Fruit fly (Drosophila melanogaster) whole organism, pupa: Measurements from ENCODE around the gene Spn31A.

ENCODE experiments used
- CG10348 ChIP-seq: fragments of 200-800 bp; sonication (Bioruptor generic); IDR thresholded peaks from 2 replicates; pipeline ENCODE4 v1.3.6; 2022; ENCODE audit warnings: missing biosample characterization, missing genetic modification characterization
- CG12605 ChIP-seq: fragments of 200-800 bp; sonication (Bioruptor generic); IDR thresholded peaks from 2 replicates; pipeline ENCODE4 v1.3.6; 2022; ENCODE audit warnings: missing biosample characterization, missing genetic modification characterization
- CG13204 ChIP-seq: fragments of 200-800 bp; sonication (Bioruptor generic); optimal IDR thresholded peaks from 2 replicates; lab custom pipeline; 2018; ENCODE audit warnings: missing biosample characterization, mild to moderate bottlenecking, missing genetic modification characterization, moderate library complexity
- CG14655 ChIP-seq: fragments of 200-800 bp; sonication (Bioruptor generic); optimal IDR thresholded peaks from 3 replicates; lab custom pipeline; 2017; ENCODE audit warnings: mild to moderate bottlenecking, missing biosample characterization, missing genetic modification reagents, missing genetic modification characterization
- CG15710 ChIP-seq: fragments of 200-800 bp; sonication (Bioruptor generic); optimal IDR thresholded peaks from 2 replicates; lab custom pipeline; 2018; ENCODE audit warnings: missing biosample characterization, mild to moderate bottlenecking, missing genetic modification characterization, moderate library complexity
- CG17806 ChIP-seq: fragments of 200-800 bp; sonication (Bioruptor generic); optimal IDR thresholded peaks from 2 replicates; lab custom pipeline; 2018; ENCODE audit warnings: missing biosample characterization, mild to moderate bottlenecking, missing genetic modification characterization, moderate library complexity
- CG32121 ChIP-seq: fragments of 200-800 bp; sonication (Bioruptor generic); IDR thresholded peaks from 2 replicates; pipeline ENCODE4 v1.3.6; 2022; ENCODE audit warnings: missing biosample characterization, missing genetic modification characterization
- CG34367 ChIP-seq: fragments of 200-800 bp; sonication (Bioruptor generic); optimal IDR thresholded peaks from 2 replicates; lab custom pipeline; 2018; ENCODE audit warnings: missing biosample characterization, mild to moderate bottlenecking, missing genetic modification characterization
- CG4496 ChIP-seq: fragments of 200-800 bp; sonication (Bioruptor generic); IDR thresholded peaks from 3 replicates; pipeline ENCODE4 v1.3.6; 2022; ENCODE audit warnings: missing biosample characterization, missing genetic modification characterization
- CG8159 ChIP-seq: fragments of 200-800 bp; sonication (Bioruptor generic); optimal IDR thresholded peaks from 3 replicates; lab custom pipeline; 2018; ENCODE audit warnings: missing biosample characterization, mild to moderate bottlenecking, missing genetic modification characterization, moderate library complexity
- CG8301 ChIP-seq: fragments of 200-800 bp; sonication (Bioruptor generic); optimal IDR thresholded peaks from 2 replicates; lab custom pipeline; 2018; ENCODE audit warnings: missing biosample characterization, mild to moderate bottlenecking, missing genetic modification characterization
- CG9948 ChIP-seq: fragments of 200-800 bp; sonication (Bioruptor generic); optimal IDR thresholded peaks from 2 replicates; lab custom pipeline; 2018; ENCODE audit warnings: missing biosample characterization, mild to moderate bottlenecking, missing genetic modification characterization, moderate library complexity
- D1 ChIP-seq: fragments of 200-800 bp; sonication (Bioruptor generic); optimal IDR thresholded peaks from 2 replicates; lab custom pipeline; 2018; ENCODE audit warnings: missing biosample characterization, mild to moderate bottlenecking, missing genetic modification characterization, moderate library complexity
- EcR ChIP-seq: fragments of 200-800 bp; sonication (Bioruptor generic); optimal IDR thresholded peaks from 3 replicates; lab custom pipeline; 2019; ENCODE audit warnings: missing biosample characterization, missing genetic modification characterization, mild to moderate bottlenecking, moderate library complexity, missing genetic modification reagents
- Ets98B ChIP-seq: fragments of 200-800 bp; sonication (Bioruptor generic); IDR thresholded peaks from 2 replicates; pipeline ENCODE4 v1.3.6; 2022; ENCODE audit warnings: missing biosample characterization, missing genetic modification characterization
- Pif1A ChIP-seq: fragments of 200-800 bp; sonication (Bioruptor generic); optimal IDR thresholded peaks from 3 replicates; lab custom pipeline; 2016; ENCODE audit warnings: missing biosample characterization, missing genetic modification characterization
- Pif1B ChIP-seq: fragments of 200-800 bp; sonication (Bioruptor generic); optimal IDR thresholded peaks from 3 replicates; lab custom pipeline; 2016; ENCODE audit warnings: missing biosample characterization, missing genetic modification characterization
- Snoo ChIP-seq: fragments of 200-800 bp; sonication (Bioruptor generic); optimal IDR thresholded peaks from 3 replicates; lab custom pipeline; 2017; ENCODE audit warnings: missing biosample characterization, mild to moderate bottlenecking, missing genetic modification characterization, inconsistent platforms
- fd96Ca ChIP-seq: fragments of 200-800 bp; sonication (Bioruptor generic); IDR thresholded peaks from 3 replicates; pipeline ENCODE4 v1.3.6; 2022; ENCODE audit warnings: missing biosample characterization, missing genetic modification characterization
- gl ChIP-seq: fragments of 200-800 bp; sonication (Bioruptor generic); optimal IDR thresholded peaks from 2 replicates; lab custom pipeline; 2018; ENCODE audit warnings: missing biosample characterization, mild to moderate bottlenecking, missing genetic modification characterization
- rn ChIP-seq: fragments of 200-800 bp; sonication (Bioruptor generic); IDR thresholded peaks from 2 replicates; pipeline ENCODE4 v1.3.6; 2022; ENCODE audit warnings: missing biosample characterization, missing genetic modification characterization

Gene Spn31A

DNA sequence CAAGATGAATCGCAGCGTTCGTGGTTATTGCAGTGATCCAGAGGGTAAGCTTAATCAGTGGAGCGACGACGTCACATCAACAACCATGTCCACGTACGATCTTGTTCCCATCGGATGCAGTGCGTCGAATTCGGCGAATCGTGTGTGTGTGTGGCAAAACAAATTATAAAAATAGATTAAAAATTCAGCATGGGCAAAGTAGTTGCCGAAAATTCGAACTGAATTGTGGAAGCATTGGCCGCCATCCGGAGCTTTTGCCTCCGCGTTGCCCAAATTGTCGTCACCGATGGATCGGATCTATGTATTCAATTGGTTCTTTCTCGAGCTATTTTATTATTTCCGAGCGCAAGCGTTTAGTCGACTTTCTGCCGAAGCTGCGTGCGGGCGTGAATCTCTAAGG lies at the start of gene Spn31A:
Spn31A (plus strand) TSS at position 301 of the 400 bp plus-strand sequence.
- no peak for TF ChIP-seq D1 (tag; lab: Kevin White, UChicago)
- TF ChIP-seq Snoo (tag; lab: Kevin White, UChicago): no peak
- TF ChIP-seq gl: no peak
- no peak for TF ChIP-seq Pif1A (GFP tag; lab: Kevin White, UChicago)
- TF ChIP-seq Pif1B (GFP tag; lab: Kevin White, UChicago): no peak
- no peak for TF ChIP-seq CG15710 (tag; lab: Kevin White, UChicago)
- no peak for TF ChIP-seq CG8301 (tag; lab: Kevin White, UChicago)
- no peak for TF ChIP-seq CG14655 (GFP tag; lab: Kevin White, UChicago)

DNA sequence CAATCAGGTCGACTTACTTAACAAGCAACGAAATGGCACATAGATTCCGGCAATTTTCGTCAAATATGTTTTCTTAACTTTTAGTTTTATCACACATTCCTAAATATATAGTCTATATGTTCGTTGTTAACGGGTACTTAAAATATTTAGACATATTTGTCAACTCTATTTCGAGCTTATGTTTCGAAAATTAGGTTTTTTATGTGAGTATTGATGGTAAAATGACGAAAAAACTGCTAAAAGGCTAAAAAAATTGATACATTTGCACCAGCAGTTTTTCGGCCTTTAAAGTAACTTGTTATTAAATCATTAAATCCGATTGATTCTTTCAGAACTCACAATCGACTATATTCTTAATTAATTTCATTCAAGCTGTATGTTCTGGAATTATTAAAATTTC lies 43.3 kb upstream of the Spn31A start, which contains the start of gene CG13131:
CG13131 (minus strand) TSS at position 101 of the 400 bp plus-strand sequence.
- no peak for TF ChIP-seq CG10348 (GFP tag; lab: Robert Waterston, UW)
- TF ChIP-seq Snoo (tag; lab: Kevin White, UChicago): no peak
- TF ChIP-seq rn: no peak
- TF ChIP-seq CG34367 (tag; lab: Kevin White, UChicago): no peak
- TF ChIP-seq CG32121 (GFP tag; lab: Robert Waterston, UW): no peak
- TF ChIP-seq Pif1B (GFP tag; lab: Kevin White, UChicago): no peak
- TF ChIP-seq CG4496: no peak
- TF ChIP-seq CG8159: no peak
- no peak for TF ChIP-seq CG15710 (tag; lab: Kevin White, UChicago)
- TF ChIP-seq Ets98B (GFP tag; lab: Robert Waterston, UW): no peak
- no peak for TF ChIP-seq CG17806 (tag; lab: Kevin White, UChicago)
- TF ChIP-seq CG13204: no peak
- TF ChIP-seq fd96Ca: no peak

dm6 chr2L:10026376-10026775 lies 34.2 kb upstream of the Spn31A start, which contains the start of gene CG13127:
TSS of gene CG13127 (plus strand) at chr2L:10026676.
- TF ChIP-seq CG4496 (no peak), CG32121 (GFP tag; lab: Robert Waterston, UW) (no peak), CG10348 (GFP tag; lab: Robert Waterston, UW) (no peak), Ets98B (GFP tag; lab: Robert Waterston, UW) (no peak), CG8301 (tag; lab: Kevin White, UChicago) (no peak), Pif1B (GFP tag; lab: Kevin White, UChicago) (no peak), fd96Ca (no peak), rn (no peak), CG9948 (tag; lab: Kevin White, UChicago) (no peak), CG34367 (tag; lab: Kevin White, UChicago) (no peak), gl (no peak), Snoo (tag; lab: Kevin White, UChicago) (no peak), CG12605 (GFP tag; lab: Robert Waterston, UW) (no peak), CG8159 (no peak), CG15710 (tag; lab: Kevin White, UChicago) (no peak), EcR (GFP tag; lab: Kevin White, UChicago) (no peak), D1 (tag; lab: Kevin White, UChicago) (no peak), Pif1A (GFP tag; lab: Kevin White, UChicago) (no peak), CG17806 (tag; lab: Kevin White, UChicago) (no peak)
- TF ChIP-seq, all 21 proteins: peak for 0

dm6 chr2L:10032415-10032814 lies 28.2 kb upstream of the Spn31A start, which contains the start of gene obst-B:
TSS of gene obst-B (plus strand) at chr2L:10032690.
- TF ChIP-seq Pif1B (GFP tag; lab: Kevin White, UChicago) (peak; percentile 33), D1 (tag; lab: Kevin White, UChicago) (no peak)

- TF ChIP-seq EcR (GFP tag; lab: Kevin White, UChicago) (no peak), CG4496 (peak; percentile 62; the same call in 2 of the 3 replicates), CG14655 (GFP tag; lab: Kevin White, UChicago) (peak; percentile 12), CG9948 (tag; lab: Kevin White, UChicago) (no peak), CG10348 (GFP tag; lab: Robert Waterston, UW) (no peak), CG32121 (GFP tag; lab: Robert Waterston, UW) (peak; percentile 40; the same call in 1 of the 2 replicates), Snoo (tag; lab: Kevin White, UChicago) (no peak), Ets98B (GFP tag; lab: Robert Waterston, UW) (peak; percentile 35), fd96Ca (peak; percentile 50; the same call in 1 of the 3 replicates)
Measured at dm6 chr2L:10033410-10033809, 27.2 kb upstream of the Spn31A start.

- no peak for TF ChIP-seq CG4496
- TF ChIP-seq gl: no peak
- TF ChIP-seq Pif1A (GFP tag; lab: Kevin White, UChicago): peak; percentile 25
- TF ChIP-seq CG17806 (tag; lab: Kevin White, UChicago): peak; percentile 34
- peak; percentile 36 for TF ChIP-seq CG9948 (tag; lab: Kevin White, UChicago)
- TF ChIP-seq CG32121 (GFP tag; lab: Robert Waterston, UW): no peak
- peak; percentile 7; the same call in 1 of the 2 replicates for TF ChIP-seq Ets98B (GFP tag; lab: Robert Waterston, UW)
- no peak for TF ChIP-seq CG10348 (GFP tag; lab: Robert Waterston, UW)
- TF ChIP-seq EcR (GFP tag; lab: Kevin White, UChicago): peak; percentile 40
- TF ChIP-seq rn: no peak
- TF ChIP-seq CG34367 (tag; lab: Kevin White, UChicago): peak; percentile 39
- TF ChIP-seq CG8159: peak; percentile 35
- TF ChIP-seq CG15710 (tag; lab: Kevin White, UChicago): peak; percentile 47
- TF ChIP-seq Snoo (tag; lab: Kevin White, UChicago): no peak
- no peak for TF ChIP-seq CG12605 (GFP tag; lab: Robert Waterston, UW)
- peak; percentile 38; the same call in 2 of the 3 replicates for TF ChIP-seq fd96Ca
- no peak for TF ChIP-seq CG13204
- peak; percentile 31 for TF ChIP-seq CG14655 (GFP tag; lab: Kevin White, UChicago)
Measured at dm6 chr2L:10035786-10036364, 24.7 kb upstream of the Spn31A start.
